Worm (Caenorhabditis elegans) whole organism, L1 larva: ENCODE measurements around the gene Y54G2A.12.

Experiments used
- efl-3 ChIP-seq: fragments of 200-800 bp; sonication (Bioruptor generic); optimal IDR thresholded peaks from 2 replicates; lab custom pipeline; 2018; ENCODE audit warnings: mild to moderate bottlenecking, missing genetic modification characterization, missing compliant biosample characterization
- fkh-4 ChIP-seq: sonication (generic microtip); optimal IDR thresholded peaks from 2 replicates; lab custom pipeline; 2016; ENCODE audit warnings: missing compliant biosample characterization, missing genetic modification characterization, borderline replicate concordance
- fos-1 ChIP-seq: fragments of 150-350 bp; optimal IDR thresholded peaks from 2 replicates; lab custom pipeline; 2014; ENCODE audit warnings: missing biosample characterization, missing genetic modification characterization
- irx-1 ChIP-seq: sonication (generic microtip); optimal IDR thresholded peaks from 2 replicates; lab custom pipeline; 2016; ENCODE audit warnings: missing genetic modification characterization, missing compliant biosample characterization
- lin-15B ChIP-seq: fragments of 150-350 bp; sonication (generic microtip); optimal IDR thresholded peaks from 3 replicates; lab custom pipeline; 2014; ENCODE audit warnings: missing biosample characterization, missing genetic modification characterization
- lsy-2 ChIP-seq, 2 experiments: fragments of 150-350 bp; optimal IDR thresholded peaks; 2 replicates each; lab custom pipeline; 2014; ENCODE audit warnings: missing biosample characterization in 2 of 2, missing genetic modification characterization in 2 of 2
- nhr-12 ChIP-seq: sonication (generic microtip); optimal IDR thresholded peaks from 2 replicates; lab custom pipeline; 2017; ENCODE audit warnings: missing biosample characterization, missing genetic modification characterization
- nhr-28 ChIP-seq: fragments of 150-350 bp; optimal IDR thresholded peaks from 2 replicates; lab custom pipeline; 2014; ENCODE audit warnings: missing biosample characterization, missing genetic modification characterization
- nhr-85 ChIP-seq: sonication (generic microtip); peaks from one replicate; lab custom pipeline; 2016; ENCODE audit warnings: missing genetic modification characterization, inconsistent platforms, missing compliant biosample characterization
- pqm-1 ChIP-seq: sonication (generic microtip); optimal IDR thresholded peaks from 3 replicates; lab custom pipeline; 2017; ENCODE audit warnings: missing biosample characterization, missing genetic modification characterization
- zag-1 ChIP-seq: fragments of 150-350 bp; optimal IDR thresholded peaks from 2 replicates; lab custom pipeline; 2014; ENCODE audit warnings: missing biosample characterization, missing genetic modification characterization
- zip-4 ChIP-seq: fragments of 200-800 bp; sonication (Bioruptor generic); optimal IDR thresholded peaks from 2 replicates; lab custom pipeline; 2018; ENCODE audit warnings: mild to moderate bottlenecking, missing genetic modification characterization, moderate library complexity, missing compliant biosample characterization

DNA sequence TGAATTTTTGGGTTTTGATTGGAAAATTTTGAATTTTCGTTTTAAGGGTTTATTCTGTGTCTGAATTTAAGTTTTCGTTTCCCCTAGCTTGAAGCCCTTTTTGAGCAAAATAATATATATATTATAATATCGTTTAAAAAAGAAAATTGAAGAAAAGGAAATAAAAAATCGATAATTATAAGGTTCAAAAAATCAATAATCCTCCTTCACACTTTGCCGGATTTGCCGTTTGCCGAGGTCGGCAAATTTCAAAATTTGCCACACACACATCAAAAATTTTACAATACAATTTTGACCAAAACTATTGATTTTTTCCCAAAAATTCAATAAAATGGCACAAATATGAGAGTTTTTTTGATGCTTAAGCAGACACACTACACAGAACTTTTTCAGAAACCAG, 46.1 kb downstream of the Y54G2A.12 start:
- TF ChIP-seq lsy-2 (tag; optimal IDR thresholded peaks at IDR 0.05; lab: Kevin White, UChicago), result no peak
- TF ChIP-seq nhr-28, result no peak
- no peak for TF ChIP-seq fkh-4
- no peak for TF ChIP-seq zag-1 (tag; lab: Kevin White, UChicago)
- TF ChIP-seq nhr-12 (tag; lab: Kevin White, UChicago), result no peak
- TF ChIP-seq efl-3 (GFP tag; lab: Kevin White, UChicago), result no peak
- TF ChIP-seq zip-4, result no peak
- no peak for TF ChIP-seq nhr-85
- no peak for TF ChIP-seq irx-1
- no peak for TF ChIP-seq pqm-1
- no peak for TF ChIP-seq fos-1 (tag; lab: Kevin White, UChicago)
- no peak for TF ChIP-seq lin-15B (tag; lab: Kevin White, UChicago)
